Fruit fly (Drosophila melanogaster): ENCODE data around the gene Non2.

The Non2 gene

dm6 chr3L:2745698-2746410 lies 20.9 kb upstream of the Non2 start (continued):
- TF ChIP-seq chinmo (GFP tag; IDR thresholded peaks at IDR 0.05; ENCODE audit: partially characterized antibody) = 0 out of 4 replicates have a peak, but pooled peaks have one; percentile 46
- TF ChIP-seq CG14050 (GFP tag; IDR thresholded peaks at IDR 0.05) = no peak
- TF ChIP-seq lab (GFP tag; optimal IDR thresholded peaks at IDR 0.05) = peak; percentile 79
- TF ChIP-seq Camta (GFP tag; optimal IDR thresholded peaks at IDR 0.05) = no peak
- TF ChIP-seq CG43689 (GFP tag; IDR thresholded peaks at IDR 0.05) = no peak
- no peak for TF ChIP-seq yki (optimal IDR thresholded peaks at IDR 0.05)
- no peak for TF ChIP-seq CG12236 (GFP tag; optimal IDR thresholded peaks at IDR 0.05)
- no peak for TF ChIP-seq CG4617 (GFP tag; optimal IDR thresholded peaks at IDR 0.05; ENCODE audit: borderline replicate concordance)
- TF ChIP-seq Hr39 (optimal IDR thresholded peaks at IDR 0.05) = no peak
- no peak for TF ChIP-seq CG3838 (GFP tag; optimal IDR thresholded peaks at IDR 0.05)
- no peak for TF ChIP-seq Abd-B (GFP tag; optimal IDR thresholded peaks at IDR 0.05)
- no peak for TF ChIP-seq Doc2 (GFP tag; IDR thresholded peaks at IDR 0.05)
- TF ChIP-seq CG18262 (tag; optimal IDR thresholded peaks at IDR 0.05) = no peak
- no peak for TF ChIP-seq ase (GFP tag; IDR thresholded peaks at IDR 0.05)
- TF ChIP-seq CG12071 (GFP tag; optimal IDR thresholded peaks at IDR 0.05) = peak; percentile 28
- no peak for TF ChIP-seq gfzf (GFP tag; optimal IDR thresholded peaks at IDR 0.05)
- no peak for TF ChIP-seq ERR (GFP tag; optimal IDR thresholded peaks at IDR 0.05)
- TF ChIP-seq fd64A (GFP tag; optimal IDR thresholded peaks at IDR 0.05) = no peak
- no peak for TF ChIP-seq CG15011 (GFP tag; optimal IDR thresholded peaks at IDR 0.05)
- TF ChIP-seq CG7745 (tag; optimal IDR thresholded peaks at IDR 0.05) = no peak
- no peak for TF ChIP-seq tap (tag; optimal IDR thresholded peaks at IDR 0.05)
- TF ChIP-seq CkIIα-i1 (GFP tag; IDR thresholded peaks at IDR 0.05) = no peak
- no peak for TF ChIP-seq CG4820 (GFP tag; optimal IDR thresholded peaks at IDR 0.05)
- no peak for TF ChIP-seq CG9817 (tag; optimal IDR thresholded peaks at IDR 0.05)
- no peak for TF ChIP-seq row (GFP tag; IDR thresholded peaks at IDR 0.05)
- no peak for TF ChIP-seq ATbp (GFP tag; optimal IDR thresholded peaks at IDR 0.05)
- peak; percentile 63 for TF ChIP-seq Med (GFP tag)
- no peak for TF ChIP-seq twi (tag; optimal IDR thresholded peaks at IDR 0.05)
- TF ChIP-seq CG2875 (GFP tag; optimal IDR thresholded peaks at IDR 0.05) = no peak
- TF ChIP-seq nerfin-1 (tag; optimal IDR thresholded peaks at IDR 0.05) = no peak
- TF ChIP-seq Myb (GFP tag; optimal IDR thresholded peaks at IDR 0.05) = no peak
- TF ChIP-seq exex (tag; optimal IDR thresholded peaks at IDR 0.05) = peak; percentile 62
- no peak for TF ChIP-seq NC2α (GFP tag; optimal IDR thresholded peaks at IDR 0.05)
- TF ChIP-seq CG13894 (tag; optimal IDR thresholded peaks at IDR 0.05) = no peak
- peak; percentile 8 for TF ChIP-seq Meics (GFP tag; optimal IDR thresholded peaks at IDR 0.05)
- no peak for TF ChIP-seq abd-A (tag; optimal IDR thresholded peaks at IDR 0.05)
- TF ChIP-seq Sox100B (GFP tag; optimal IDR thresholded peaks at IDR 0.05) = no peak
- no peak for TF ChIP-seq sr (GFP tag; IDR thresholded peaks at IDR 0.05)
- no peak for TF ChIP-seq HLH4C (GFP tag; IDR thresholded peaks at IDR 0.05; ENCODE audit: partially characterized antibody)
- TF ChIP-seq sens (GFP tag) = peak; percentile 25
- TF ChIP-seq Dp (GFP tag; optimal IDR thresholded peaks at IDR 0.05) = no peak
- no peak for TF ChIP-seq Stat92E (GFP tag; optimal IDR thresholded peaks at IDR 0.05)
- no peak for TF ChIP-seq H15 (GFP tag; IDR thresholded peaks at IDR 0.05)
- peak in 1 of 2 experiments; percentile 13 for TF ChIP-seq Pdp1 (GFP tag; optimal IDR thresholded peaks at IDR 0.05)
- no peak for TF ChIP-seq Dad (GFP tag; optimal IDR thresholded peaks at IDR 0.05)
- no peak for TF ChIP-seq zen (tag; optimal IDR thresholded peaks at IDR 0.05)
- peak; percentile 61 for TF ChIP-seq caup (GFP tag; optimal IDR thresholded peaks at IDR 0.05; ENCODE audit: severe bottlenecking)
- no peak for TF ChIP-seq klu (GFP tag; IDR thresholded peaks at IDR 0.05)
- no peak for TF ChIP-seq CG1024 (GFP tag; IDR thresholded peaks at IDR 0.05)
- no peak for TF ChIP-seq Fer3 (tag; optimal IDR thresholded peaks at IDR 0.05)

Data from whole organism, embryonic.